Fruit fly (Drosophila melanogaster) whole organism, pupa: ENCODE results near the gene tth.

ENCODE experiments used
- CG10348 ChIP-seq: fragments of 200-800 bp; sonication (Bioruptor generic); IDR thresholded peaks from 2 replicates; pipeline ENCODE4 v1.3.6; 2022; ENCODE audit warnings: missing biosample characterization, missing genetic modification characterization
- CG12605 ChIP-seq: fragments of 200-800 bp; sonication (Bioruptor generic); IDR thresholded peaks from 2 replicates; pipeline ENCODE4 v1.3.6; 2022; ENCODE audit warnings: missing biosample characterization, missing genetic modification characterization
- CG13204 ChIP-seq: fragments of 200-800 bp; sonication (Bioruptor generic); optimal IDR thresholded peaks from 2 replicates; lab custom pipeline; 2018; ENCODE audit warnings: missing biosample characterization, mild to moderate bottlenecking, missing genetic modification characterization, moderate library complexity
- CG14655 ChIP-seq: fragments of 200-800 bp; sonication (Bioruptor generic); optimal IDR thresholded peaks from 3 replicates; lab custom pipeline; 2017; ENCODE audit warnings: mild to moderate bottlenecking, missing biosample characterization, missing genetic modification reagents, missing genetic modification characterization
- CG15710 ChIP-seq: fragments of 200-800 bp; sonication (Bioruptor generic); optimal IDR thresholded peaks from 2 replicates; lab custom pipeline; 2018; ENCODE audit warnings: missing biosample characterization, mild to moderate bottlenecking, missing genetic modification characterization, moderate library complexity
- CG17806 ChIP-seq: fragments of 200-800 bp; sonication (Bioruptor generic); optimal IDR thresholded peaks from 2 replicates; lab custom pipeline; 2018; ENCODE audit warnings: missing biosample characterization, mild to moderate bottlenecking, missing genetic modification characterization, moderate library complexity
- CG32121 ChIP-seq: fragments of 200-800 bp; sonication (Bioruptor generic); IDR thresholded peaks from 2 replicates; pipeline ENCODE4 v1.3.6; 2022; ENCODE audit warnings: missing biosample characterization, missing genetic modification characterization
- CG34367 ChIP-seq: fragments of 200-800 bp; sonication (Bioruptor generic); optimal IDR thresholded peaks from 2 replicates; lab custom pipeline; 2018; ENCODE audit warnings: missing biosample characterization, mild to moderate bottlenecking, missing genetic modification characterization
- CG4496 ChIP-seq: fragments of 200-800 bp; sonication (Bioruptor generic); IDR thresholded peaks from 3 replicates; pipeline ENCODE4 v1.3.6; 2022; ENCODE audit warnings: missing biosample characterization, missing genetic modification characterization
- CG8159 ChIP-seq: fragments of 200-800 bp; sonication (Bioruptor generic); optimal IDR thresholded peaks from 3 replicates; lab custom pipeline; 2018; ENCODE audit warnings: missing biosample characterization, mild to moderate bottlenecking, missing genetic modification characterization, moderate library complexity
- CG8301 ChIP-seq: fragments of 200-800 bp; sonication (Bioruptor generic); optimal IDR thresholded peaks from 2 replicates; lab custom pipeline; 2018; ENCODE audit warnings: missing biosample characterization, mild to moderate bottlenecking, missing genetic modification characterization
- CG9948 ChIP-seq: fragments of 200-800 bp; sonication (Bioruptor generic); optimal IDR thresholded peaks from 2 replicates; lab custom pipeline; 2018; ENCODE audit warnings: missing biosample characterization, mild to moderate bottlenecking, missing genetic modification characterization, moderate library complexity
- D1 ChIP-seq: fragments of 200-800 bp; sonication (Bioruptor generic); optimal IDR thresholded peaks from 2 replicates; lab custom pipeline; 2018; ENCODE audit warnings: missing biosample characterization, mild to moderate bottlenecking, missing genetic modification characterization, moderate library complexity
- EcR ChIP-seq: fragments of 200-800 bp; sonication (Bioruptor generic); optimal IDR thresholded peaks from 3 replicates; lab custom pipeline; 2019; ENCODE audit warnings: missing biosample characterization, missing genetic modification characterization, mild to moderate bottlenecking, moderate library complexity, missing genetic modification reagents
- Ets98B ChIP-seq: fragments of 200-800 bp; sonication (Bioruptor generic); IDR thresholded peaks from 2 replicates; pipeline ENCODE4 v1.3.6; 2022; ENCODE audit warnings: missing biosample characterization, missing genetic modification characterization
- Pif1A ChIP-seq: fragments of 200-800 bp; sonication (Bioruptor generic); optimal IDR thresholded peaks from 3 replicates; lab custom pipeline; 2016; ENCODE audit warnings: missing biosample characterization, missing genetic modification characterization
- Pif1B ChIP-seq: fragments of 200-800 bp; sonication (Bioruptor generic); optimal IDR thresholded peaks from 3 replicates; lab custom pipeline; 2016; ENCODE audit warnings: missing biosample characterization, missing genetic modification characterization
- Snoo ChIP-seq: fragments of 200-800 bp; sonication (Bioruptor generic); optimal IDR thresholded peaks from 3 replicates; lab custom pipeline; 2017; ENCODE audit warnings: missing biosample characterization, mild to moderate bottlenecking, missing genetic modification characterization, inconsistent platforms
- fd96Ca ChIP-seq: fragments of 200-800 bp; sonication (Bioruptor generic); IDR thresholded peaks from 3 replicates; pipeline ENCODE4 v1.3.6; 2022; ENCODE audit warnings: missing biosample characterization, missing genetic modification characterization
- gl ChIP-seq: fragments of 200-800 bp; sonication (Bioruptor generic); optimal IDR thresholded peaks from 2 replicates; lab custom pipeline; 2018; ENCODE audit warnings: missing biosample characterization, mild to moderate bottlenecking, missing genetic modification characterization
- rn ChIP-seq: fragments of 200-800 bp; sonication (Bioruptor generic); IDR thresholded peaks from 2 replicates; pipeline ENCODE4 v1.3.6; 2022; ENCODE audit warnings: missing biosample characterization, missing genetic modification characterization

tth gene

DNA sequence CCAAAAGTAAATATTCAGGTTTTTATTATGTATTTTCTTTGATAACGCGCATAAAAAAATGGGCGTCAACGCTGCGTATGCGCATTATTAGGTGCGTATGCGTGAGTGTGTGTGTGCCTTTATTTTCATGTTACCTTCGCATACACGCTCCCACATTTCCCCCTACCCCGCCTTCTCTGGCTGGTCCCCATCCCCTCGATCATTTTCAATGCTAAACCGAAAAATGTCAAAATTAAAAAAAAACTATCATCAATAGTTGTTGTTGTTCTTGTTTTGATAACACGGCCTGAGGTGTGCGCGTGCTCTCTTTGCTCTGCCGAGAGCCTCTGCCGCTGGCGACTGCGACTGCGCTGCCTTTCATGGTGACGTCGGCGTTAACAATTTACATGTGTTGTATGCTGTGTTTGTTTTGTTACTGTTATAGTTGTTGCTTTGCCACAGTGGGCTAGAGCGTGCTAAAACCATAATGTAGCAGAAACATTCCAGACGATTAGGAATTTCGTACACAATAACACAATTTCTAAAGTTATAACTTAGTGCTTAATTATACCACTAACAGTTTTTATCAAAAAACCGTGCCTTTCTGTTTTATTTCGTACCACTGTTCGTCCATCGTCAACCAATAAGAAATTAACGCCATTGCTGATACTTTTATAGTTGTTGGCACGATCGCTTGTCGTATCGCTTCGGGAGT is 23.8 kb upstream of the tth start:
- peak; percentile 98 for TF ChIP-seq CG8301
- peak; percentile 98 for TF ChIP-seq CG14655 (GFP tag; lab: Kevin White, UChicago)
- TF ChIP-seq CG9948 (tag; lab: Kevin White, UChicago), result peak; percentile 96
- TF ChIP-seq gl (tag; lab: Kevin White, UChicago), result peak; percentile 97
- peak; percentile 99 for TF ChIP-seq Pif1B (GFP tag; lab: Kevin White, UChicago)
- TF ChIP-seq CG13204 (GFP tag; lab: Kevin White, UChicago), result peak; percentile 87
- TF ChIP-seq fd96Ca (GFP tag; lab: Robert Waterston, UW), result peak; percentile 99
- TF ChIP-seq CG34367 (tag; lab: Kevin White, UChicago), result peak; percentile 97
- peak; percentile 55 for TF ChIP-seq EcR
- peak; percentile 97 for TF ChIP-seq rn (GFP tag; lab: Robert Waterston, UW)
- peak; percentile 98 for TF ChIP-seq CG17806 (tag; lab: Kevin White, UChicago)
- peak; percentile 99 for TF ChIP-seq Pif1A (GFP tag; lab: Kevin White, UChicago)
- peak; percentile 94 for TF ChIP-seq Snoo (tag; lab: Kevin White, UChicago)
- peak; percentile 96 for TF ChIP-seq CG15710 (tag; lab: Kevin White, UChicago)
- peak; percentile 93 for TF ChIP-seq D1 (tag; lab: Kevin White, UChicago)
- peak; percentile 99 for TF ChIP-seq CG32121 (GFP tag; lab: Robert Waterston, UW)
- peak; percentile 99 for TF ChIP-seq Ets98B (GFP tag; lab: Robert Waterston, UW)
- peak; percentile 96 for TF ChIP-seq CG10348 (GFP tag; lab: Robert Waterston, UW)
- peak; percentile 99 for TF ChIP-seq CG4496 (GFP tag; lab: Robert Waterston, UW)
- peak; percentile 97 for TF ChIP-seq CG8159
- TF ChIP-seq CG12605, result peak; percentile 98
- TF ChIP-seq, all 21 proteins: peak for 21

dm6 chrX:13637588-13637987 is 21.2 kb upstream of the tth start:
- TF ChIP-seq Ets98B (GFP tag; lab: Robert Waterston, UW), result no peak
- TF ChIP-seq CG8159, result no peak
- no peak for TF ChIP-seq CG9948 (tag; lab: Kevin White, UChicago)
- no peak for TF ChIP-seq CG13204 (GFP tag; lab: Kevin White, UChicago)
- no peak for TF ChIP-seq fd96Ca (GFP tag; lab: Robert Waterston, UW)
- TF ChIP-seq Pif1B (GFP tag; lab: Kevin White, UChicago), result no peak
- no peak for TF ChIP-seq gl (tag; lab: Kevin White, UChicago)

- no peak for TF ChIP-seq CG17806 (tag; lab: Kevin White, UChicago)
- TF ChIP-seq CG32121 (GFP tag; lab: Robert Waterston, UW), result no peak
- TF ChIP-seq CG4496 (GFP tag; lab: Robert Waterston, UW), result no peak
- TF ChIP-seq Pif1B (GFP tag; lab: Kevin White, UChicago), result no peak
- no peak for TF ChIP-seq CG34367 (tag; lab: Kevin White, UChicago)
- TF ChIP-seq CG14655 (GFP tag; lab: Kevin White, UChicago), result no peak
- TF ChIP-seq CG10348 (GFP tag; lab: Robert Waterston, UW), result no peak
- TF ChIP-seq EcR, result no peak
- no peak for TF ChIP-seq CG12605
- no peak for TF ChIP-seq Snoo (tag; lab: Kevin White, UChicago)
- TF ChIP-seq Ets98B (GFP tag; lab: Robert Waterston, UW), result no peak
- TF ChIP-seq Pif1A (GFP tag; lab: Kevin White, UChicago), result no peak
- no peak for TF ChIP-seq CG9948 (tag; lab: Kevin White, UChicago)
- no peak for TF ChIP-seq CG8301
- no peak for TF ChIP-seq rn (GFP tag; lab: Robert Waterston, UW)
These were observed 20.4 kb upstream of the tth start for dm6 chrX:13636810-13637209.

DNA sequence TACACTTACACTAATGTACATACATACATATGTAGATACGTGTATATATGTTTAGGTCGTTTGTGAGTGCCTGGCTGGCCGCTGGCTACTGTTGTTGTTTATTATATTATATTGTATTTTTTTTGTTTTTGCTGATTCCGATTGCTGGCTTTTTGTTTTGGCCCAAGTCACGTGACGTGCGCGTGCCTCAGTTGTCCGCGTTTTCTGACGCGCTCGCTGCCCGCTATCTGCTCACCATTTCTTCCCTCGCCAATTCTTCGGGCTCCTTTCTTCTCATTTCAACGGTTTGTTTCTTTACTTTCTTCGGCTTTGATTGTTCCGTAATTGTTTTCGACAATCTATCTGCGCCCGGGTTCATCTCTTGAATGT is 18.6 kb upstream of the tth start:
- TF ChIP-seq CG13204 (GFP tag; lab: Kevin White, UChicago) (no peak), gl (tag; lab: Kevin White, UChicago) (no peak), Pif1A (GFP tag; lab: Kevin White, UChicago) (no peak), Ets98B (GFP tag; lab: Robert Waterston, UW) (no peak), CG17806 (tag; lab: Kevin White, UChicago) (no peak), rn (GFP tag; lab: Robert Waterston, UW) (no peak), EcR (no peak), CG15710 (tag; lab: Kevin White, UChicago) (no peak), CG14655 (GFP tag; lab: Kevin White, UChicago) (no peak)

DNA sequence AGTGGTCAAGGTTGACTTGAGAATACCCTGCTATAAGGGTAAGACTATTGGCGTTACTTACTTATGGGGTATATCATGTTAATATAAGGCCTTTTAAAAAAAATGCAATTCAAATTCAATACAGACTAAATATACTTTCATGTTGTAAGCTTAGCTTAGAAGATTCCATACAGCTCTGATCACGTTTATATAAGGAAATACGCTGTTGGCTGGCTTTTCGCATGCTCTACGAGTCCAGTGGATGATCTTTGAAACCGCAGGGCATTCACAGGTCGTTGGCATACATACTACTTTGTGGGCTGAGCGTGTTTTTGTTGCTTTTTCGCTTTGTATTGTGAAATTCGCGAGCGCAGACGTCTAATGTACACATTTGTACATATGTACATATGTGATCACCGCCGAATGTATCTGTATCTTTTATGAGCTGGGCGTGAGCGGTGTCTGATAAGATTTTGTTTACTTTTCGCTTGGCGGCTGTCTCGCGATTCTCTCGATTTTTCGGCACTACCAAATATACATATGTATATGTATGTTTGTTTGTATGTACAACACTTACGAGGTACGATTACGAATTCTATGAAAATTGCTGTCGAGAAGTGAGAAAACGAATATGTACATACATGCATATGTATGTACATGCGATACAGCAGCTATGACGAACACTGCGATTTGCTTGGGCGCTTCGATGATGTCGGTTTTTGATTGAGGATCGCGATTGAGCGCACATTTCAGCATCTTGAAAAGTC is 18.0 kb upstream of the tth start:
- 0 out of 3 replicates have a peak, but pooled peaks have one; percentile 24 for TF ChIP-seq CG4496 (GFP tag; lab: Robert Waterston, UW)
- no peak for TF ChIP-seq CG15710 (tag; lab: Kevin White, UChicago)
- TF ChIP-seq CG10348 (GFP tag; lab: Robert Waterston, UW), result no peak
- peak; percentile 34 for TF ChIP-seq Pif1A (GFP tag; lab: Kevin White, UChicago)
- no peak for TF ChIP-seq rn (GFP tag; lab: Robert Waterston, UW)
- TF ChIP-seq gl (tag; lab: Kevin White, UChicago), result no peak
- no peak for TF ChIP-seq Ets98B (GFP tag; lab: Robert Waterston, UW)
- no peak for TF ChIP-seq CG8159
- no peak for TF ChIP-seq D1 (tag; lab: Kevin White, UChicago)
- peak; percentile 20 for TF ChIP-seq CG14655 (GFP tag; lab: Kevin White, UChicago)
- TF ChIP-seq Snoo (tag; lab: Kevin White, UChicago), result peak; percentile 6
- peak; percentile 0 for TF ChIP-seq CG8301
- no peak for TF ChIP-seq CG12605
- peak; percentile 10 for TF ChIP-seq EcR
- TF ChIP-seq, all 21 proteins: peak for 6
